Fruit fly (Drosophila melanogaster) whole organism, prepupa: ENCODE measurements around the gene Rok.

Experiments used
- Blimp-1 ChIP-seq: fragments of 200-800 bp; sonication (Bioruptor generic); optimal IDR thresholded peaks from 3 replicates; lab custom pipeline; 2017; ENCODE audit warnings: missing biosample characterization, missing genetic modification characterization, mild to moderate bottlenecking, moderate library complexity, missing genetic modification reagents
- CG10669 ChIP-seq: fragments of 200-800 bp; sonication (Bioruptor generic); optimal IDR thresholded peaks from 3 replicates; lab custom pipeline; 2018; ENCODE audit warnings: missing biosample characterization, mild to moderate bottlenecking, missing genetic modification characterization, moderate library complexity
- CG16779 ChIP-seq: fragments of 200-800 bp; sonication (Bioruptor generic); optimal IDR thresholded peaks from 3 replicates; lab custom pipeline; 2017; ENCODE audit warnings: missing biosample characterization, mild to moderate bottlenecking, missing genetic modification characterization
- CG31627 ChIP-seq: fragments of 200-800 bp; sonication (Bioruptor generic); optimal IDR thresholded peaks from 3 replicates; lab custom pipeline; 2016; ENCODE audit warnings: missing biosample characterization, missing genetic modification characterization
- CG32006 ChIP-seq: fragments of 200-800 bp; sonication (Bioruptor generic); optimal IDR thresholded peaks from 3 replicates; lab custom pipeline; 2017; ENCODE audit warnings: missing biosample characterization, mild to moderate bottlenecking, missing genetic modification characterization
- CG3919 ChIP-seq: fragments of 200-800 bp; sonication (Bioruptor generic); optimal IDR thresholded peaks from 3 replicates; lab custom pipeline; 2016; ENCODE audit warnings: missing biosample characterization, missing genetic modification characterization
- CG6163 ChIP-seq: fragments of 200-800 bp; sonication (Bioruptor generic); IDR thresholded peaks from 3 replicates; pipeline ENCODE4 v1.3.6; 2022; ENCODE audit warnings: missing biosample characterization, missing genetic modification characterization
- CG6276 ChIP-seq: fragments of 200-800 bp; sonication (Bioruptor generic); optimal IDR thresholded peaks from 2 replicates; lab custom pipeline; 2017; ENCODE audit warnings: missing biosample characterization, mild to moderate bottlenecking, missing genetic modification characterization
- CG6792 ChIP-seq: fragments of 200-800 bp; sonication (Bioruptor generic); optimal IDR thresholded peaks from 3 replicates; lab custom pipeline; 2016; ENCODE audit warnings: missing biosample characterization, missing genetic modification characterization
- CG6808 ChIP-seq: fragments of 200-800 bp; sonication (Bioruptor generic); optimal IDR thresholded peaks from 3 replicates; lab custom pipeline; 2017; ENCODE audit warnings: missing biosample characterization, missing genetic modification characterization, mild to moderate bottlenecking, moderate library complexity, missing genetic modification reagents
- CG6854 ChIP-seq: fragments of 200-800 bp; sonication (Bioruptor generic); optimal IDR thresholded peaks from 2 replicates; lab custom pipeline; 2017; ENCODE audit warnings: missing biosample characterization, mild to moderate bottlenecking, missing genetic modification characterization
- CG7368 ChIP-seq: fragments of 200-800 bp; sonication (Bioruptor generic); optimal IDR thresholded peaks from 3 replicates; lab custom pipeline; 2016; ENCODE audit warnings: missing biosample characterization, missing genetic modification characterization
- CG8119 ChIP-seq: fragments of 200-800 bp; sonication (Bioruptor generic); IDR thresholded peaks from 3 replicates; pipeline ENCODE4 v1.3.6; 2022; ENCODE audit warnings: missing biosample characterization, missing genetic modification characterization
- CG8319 ChIP-seq: fragments of 200-800 bp; sonication (Bioruptor generic); optimal IDR thresholded peaks from 3 replicates; lab custom pipeline; 2016; ENCODE audit warnings: missing biosample characterization, missing genetic modification characterization
- Eip78C ChIP-seq: fragments of 200-800 bp; sonication (Bioruptor generic); peaks from one replicate; lab custom pipeline; 2016; ENCODE audit warnings: missing biosample characterization, missing genetic modification characterization
- Eip93F ChIP-seq: fragments of 200-800 bp; sonication (Bioruptor generic); optimal IDR thresholded peaks from 2 replicates; lab custom pipeline; 2016; ENCODE audit warnings: missing biosample characterization, mild to moderate bottlenecking, missing genetic modification characterization
- Ets21C ChIP-seq: fragments of 200-800 bp; sonication (Bioruptor generic); optimal IDR thresholded peaks from 3 replicates; lab custom pipeline; 2016; ENCODE audit warnings: missing biosample characterization, missing genetic modification characterization
- Gug ChIP-seq: fragments of 200-800 bp; sonication (Bioruptor generic); IDR thresholded peaks from 2 replicates; pipeline ENCODE4 v1.3.6; 2022; ENCODE audit warnings: missing biosample characterization, missing genetic modification characterization
- Hr39 ChIP-seq: fragments of 200-800 bp; sonication (Bioruptor generic); optimal IDR thresholded peaks from 2 replicates; lab custom pipeline; 2016; ENCODE audit warnings: missing biosample characterization, missing genetic modification characterization
- Hr4 ChIP-seq: fragments of 200-800 bp; sonication (Bioruptor generic); optimal IDR thresholded peaks from 3 replicates; lab custom pipeline; 2016; ENCODE audit warnings: missing biosample characterization, missing genetic modification characterization
- Met ChIP-seq: fragments of 200-800 bp; sonication (Bioruptor generic); optimal IDR thresholded peaks from 3 replicates; lab custom pipeline; 2016; ENCODE audit warnings: missing biosample characterization, missing genetic modification characterization
- Sox14 ChIP-seq: fragments of 200-800 bp; sonication (Bioruptor generic); optimal IDR thresholded peaks from 3 replicates; lab custom pipeline; 2016; ENCODE audit warnings: missing biosample characterization, missing genetic modification characterization
- achi ChIP-seq: fragments of 200-800 bp; sonication (Bioruptor generic); optimal IDR thresholded peaks from 3 replicates; lab custom pipeline; 2016; ENCODE audit warnings: missing biosample characterization, missing genetic modification characterization
- eg ChIP-seq: fragments of 200-800 bp; sonication (Bioruptor generic); IDR thresholded peaks from 3 replicates; pipeline ENCODE4 v1.3.6; 2022; ENCODE audit warnings: missing biosample characterization, missing genetic modification characterization
- lz ChIP-seq: fragments of 200-800 bp; sonication (Bioruptor generic); optimal IDR thresholded peaks from 3 replicates; lab custom pipeline; 2016; ENCODE audit warnings: missing biosample characterization, missing genetic modification characterization
- net ChIP-seq: fragments of 200-800 bp; sonication (Bioruptor generic); optimal IDR thresholded peaks from 3 replicates; lab custom pipeline; 2016; ENCODE audit warnings: missing biosample characterization, missing genetic modification characterization
- pdm3 ChIP-seq: fragments of 200-800 bp; sonication (Bioruptor generic); optimal IDR thresholded peaks from 3 replicates; lab custom pipeline; 2016; ENCODE audit warnings: missing biosample characterization, missing genetic modification characterization
- ss ChIP-seq, 2 experiments: fragments of 200-800 bp; sonication (Bioruptor generic); optimal IDR thresholded peaks; 2 replicates in 1 of 2; 3 replicates in 1 of 2; lab custom pipeline; 2017 to 2018; ENCODE audit warnings: mild to moderate bottlenecking in 2 of 2, missing biosample characterization in 2 of 2, missing genetic modification characterization in 2 of 2, moderate library complexity in 1 of 2
- svp ChIP-seq: fragments of 200-800 bp; sonication (Bioruptor generic); peaks from one replicate; lab custom pipeline; 2016; ENCODE audit warnings: missing biosample characterization, missing genetic modification characterization

Rok gene

dm6 chrX:16624519-16624918, 12.7 kb downstream of the Rok start:
- TF ChIP-seq CG6792 (GFP tag; lab: Kevin White, UChicago) (no peak), Eip93F (no peak), lz (no peak), CG7368 (GFP tag; lab: Kevin White, UChicago) (no peak)

- TF ChIP-seq ss (GFP tag; optimal IDR thresholded peaks at IDR 0.05; lab: Kevin White, UChicago) (no peak), Hr39 (GFP tag; lab: Kevin White, UChicago) (no peak), Met (GFP tag; lab: Kevin White, UChicago) (no peak), Gug (GFP tag; lab: Robert Waterston, UW) (no peak), CG8119 (GFP tag; lab: Robert Waterston, UW) (no peak), CG8319 (GFP tag; lab: Kevin White, UChicago) (no peak), Hr4 (GFP tag; lab: Kevin White, UChicago) (no peak), CG16779 (tag; lab: Kevin White, UChicago) (no peak), pdm3 (GFP tag; lab: Kevin White, UChicago) (no peak), achi (GFP tag; lab: Kevin White, UChicago) (no peak), CG6276 (GFP tag; lab: Kevin White, UChicago) (no peak), CG3919 (GFP tag; lab: Kevin White, UChicago) (no peak), lz (no peak)
Measured at dm6 chrX:16623524-16623923, 13.7 kb downstream of the Rok start.

- TF ChIP-seq ss (GFP tag; optimal IDR thresholded peaks at IDR 0.05; lab: Kevin White, UChicago) (peak in 1 of 2 experiments; percentile 8), CG6163 (0 out of 3 replicates have a peak, but pooled peaks have one; percentile 34), net (GFP tag; lab: Kevin White, UChicago) (no peak), CG10669 (GFP tag; lab: Kevin White, UChicago) (no peak), eg (0 out of 3 replicates have a peak, but pooled peaks have one; percentile 23)
Measured at dm6 chrX:16621462-16621861, 15.8 kb downstream of the Rok start, which contains the start of gene CG9782. Gene CG9782 (minus strand): TSS chrX:16621589.

- peak; percentile 51 for TF ChIP-seq Blimp-1
- 0 out of 3 replicates have a peak, but pooled peaks have one; percentile 3 for TF ChIP-seq CG8119 (GFP tag; lab: Robert Waterston, UW)
- no peak for TF ChIP-seq CG3919 (GFP tag; lab: Kevin White, UChicago)
Measured at dm6 chrX:16618724-16619123, 18.5 kb downstream of the Rok start.

- no peak for TF ChIP-seq Hr4 (GFP tag; lab: Kevin White, UChicago)
- TF ChIP-seq CG31627 (GFP tag; lab: Kevin White, UChicago), result no peak
- TF ChIP-seq CG6163, result peak; percentile 19; the same call in 1 of the 3 replicates
- no peak for TF ChIP-seq CG6854 (GFP tag; lab: Kevin White, UChicago)
- TF ChIP-seq pdm3 (GFP tag; lab: Kevin White, UChicago), result no peak
- TF ChIP-seq CG10669 (GFP tag; lab: Kevin White, UChicago), result no peak
- TF ChIP-seq Ets21C, result no peak
- no peak for TF ChIP-seq eg
- peak; percentile 69 for TF ChIP-seq Blimp-1
- no peak for TF ChIP-seq CG32006 (GFP tag; lab: Kevin White, UChicago)
- peak; percentile 66 for TF ChIP-seq Eip78C (GFP tag; lab: Kevin White, UChicago)
- TF ChIP-seq Met (GFP tag; lab: Kevin White, UChicago), result no peak
- peak in 1 of 2 experiments; percentile 21 for TF ChIP-seq ss (GFP tag; optimal IDR thresholded peaks at IDR 0.05; lab: Kevin White, UChicago)
- TF ChIP-seq svp (GFP tag; lab: Kevin White, UChicago), result peak; percentile 44
- TF ChIP-seq CG6808 (GFP tag; lab: Kevin White, UChicago), result no peak
- TF ChIP-seq Sox14 (GFP tag; lab: Kevin White, UChicago), result no peak
Measured at dm6 chrX:16616773-16617738, 20.2 kb downstream of the Rok start.
